In genomic region chrX:3990941-3991340, ce11 we compare ENCODE assay signal across 2 worm cellular contexts.
TF ChIP-seq lines count a peak whose summit lies in the region.

No protein-coding gene starts in this region.

TF ChIP-seq in whole organism, late embryonic, 69 proteins besides CTCF, POLR2A, EP300 and RAD21:
- TF ChIP-seq che-1 (tag; optimal IDR thresholded peaks at IDR 0.05; lab: Kevin White, UChicago) (no peak), tbx-2 (tag; optimal IDR thresholded peaks at IDR 0.05; lab: Kevin White, UChicago) (peak; percentile 8), sdc-2 (tag; optimal IDR thresholded peaks at IDR 0.05; lab: Kevin White, UChicago) (peak; percentile 9), unc-42 (tag; optimal IDR thresholded peaks at IDR 0.05; lab: Kevin White, UChicago) (peak; percentile 75), pros-1 (tag; optimal IDR thresholded peaks at IDR 0.05; lab: Kevin White, UChicago) (no peak), nfya-1 (tag; optimal IDR thresholded peaks at IDR 0.05; lab: Kevin White, UChicago) (no peak), K09A11.1 (tag; optimal IDR thresholded peaks at IDR 0.05; lab: Kevin White, UChicago; ENCODE audit: insufficient read depth) (no peak), dve-1 (tag; optimal IDR thresholded peaks at IDR 0.05; lab: Kevin White, UChicago) (no peak), mec-3 (tag; optimal IDR thresholded peaks at IDR 0.05; lab: Kevin White, UChicago; ENCODE audit: borderline replicate concordance) (no peak), ceh-31 (tag; optimal IDR thresholded peaks at IDR 0.05; lab: Kevin White, UChicago) (peak; percentile 25)

TF ChIP-seq in whole organism, mixed stage, embryonic, 35 proteins besides CTCF, POLR2A, EP300 and RAD21:
- TF ChIP-seq flh-1 (GFP tag; optimal IDR thresholded peaks at IDR 0.05; lab: Kevin White, UChicago) (no peak), mep-1 (tag; optimal IDR thresholded peaks at IDR 0.05; lab: Kevin White, UChicago) (no peak), mab-5 (tag; optimal IDR thresholded peaks at IDR 0.05; lab: Kevin White, UChicago) (no peak), ces-1 (GFP tag; optimal IDR thresholded peaks at IDR 0.05; lab: Kevin White, UChicago) (peak; percentile 66), drap-1 (GFP tag; optimal IDR thresholded peaks at IDR 0.05; lab: Kevin White, UChicago) (no peak), zip-8 (tag; optimal IDR thresholded peaks at IDR 0.05; lab: Kevin White, UChicago) (no peak)
TF ChIP-seq in whole organism, mixed stage, embryonic: peak in this region for 1.
